Fruit fly (Drosophila melanogaster): ENCODE data around the gene CG31106.
A peak's percentile ranks its signal among the peaks of the same experiment; 100 is the strongest.

Gene CG31106

DNA sequence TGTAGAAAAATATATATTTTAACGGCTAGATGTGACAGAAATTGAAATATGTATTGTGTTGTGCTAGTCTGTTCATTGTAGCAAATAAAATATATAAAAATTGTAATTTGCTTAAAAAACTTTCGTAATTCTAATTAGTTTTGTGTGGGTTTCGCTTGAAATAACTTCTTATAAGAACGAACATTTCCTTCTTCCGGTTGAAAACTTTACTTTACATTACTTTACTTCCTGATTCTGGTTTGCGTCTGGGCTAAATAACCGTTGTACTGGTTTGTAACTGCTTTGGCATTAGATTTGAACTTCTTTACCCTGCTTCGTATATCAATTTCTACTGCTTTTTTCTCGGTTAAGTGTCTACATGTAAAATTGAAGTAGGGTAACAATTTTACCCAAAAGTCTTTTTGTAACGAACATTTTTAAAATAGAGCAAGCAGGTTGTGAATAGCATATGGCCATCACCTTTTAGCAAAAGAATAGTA, 22.3 kb upstream of the CG31106 start, which contains the start of gene lobo (continued):
- TF ChIP-seq pfk (GFP tag; optimal IDR thresholded peaks at IDR 0.05) (peak; percentile 11), klu (GFP tag; IDR thresholded peaks at IDR 0.05) (no peak), zfh2 (GFP tag; optimal IDR thresholded peaks at IDR 0.05) (peak; percentile 45), MTF-1 (GFP tag; optimal IDR thresholded peaks at IDR 0.05; ENCODE audit: borderline replicate concordance) (no peak), chm (GFP tag; IDR thresholded peaks at IDR 0.05) (peak; percentile 86), B-H1 (GFP tag; IDR thresholded peaks at IDR 0.05) (no peak; the same call in 2 of the 3 replicates), H15 (GFP tag; IDR thresholded peaks at IDR 0.05) (peak; percentile 61; the same call in 2 of the 3 replicates), CG4404 (GFP tag; IDR thresholded peaks at IDR 0.05) (peak; percentile 15; the same call in 1 of the 2 replicates), CG8281 (tag; optimal IDR thresholded peaks at IDR 0.05) (no peak), lola (GFP tag; optimal IDR thresholded peaks at IDR 0.05) (peak in 1 of 3 experiments; percentile 50), dan (GFP tag; IDR thresholded peaks at IDR 0.05) (no peak), CG15073 (GFP tag; optimal IDR thresholded peaks at IDR 0.05) (no peak), h (optimal IDR thresholded peaks at IDR 0.05) (no peak), rib (GFP tag; IDR thresholded peaks at IDR 0.05) (no peak), CG17359 (tag; optimal IDR thresholded peaks at IDR 0.05) (no peak), tll (GFP tag; optimal IDR thresholded peaks at IDR 0.05) (no peak), CG1832 (GFP tag; optimal IDR thresholded peaks at IDR 0.05) (no peak), CG4328 (GFP tag; optimal IDR thresholded peaks at IDR 0.05) (peak; percentile 41), CG9817 (tag; optimal IDR thresholded peaks at IDR 0.05) (peak; percentile 75), BtbVII (GFP tag; optimal IDR thresholded peaks at IDR 0.05) (no peak), crol (GFP tag; IDR thresholded peaks at IDR 0.05) (no peak), crc (GFP tag; optimal IDR thresholded peaks at IDR 0.05) (peak; percentile 62), sna (GFP tag; IDR thresholded peaks at IDR 0.05; ENCODE audit: partially characterized antibody) (no peak), Six4 (GFP tag; optimal IDR thresholded peaks at IDR 0.05) (peak; percentile 15), Oli (tag; optimal IDR thresholded peaks at IDR 0.05) (peak; percentile 27), CG10274 (GFP tag; optimal IDR thresholded peaks at IDR 0.05) (peak; percentile 21), CG33213 (GFP tag; optimal IDR thresholded peaks at IDR 0.05) (peak; percentile 83), CG14667 (GFP tag; IDR thresholded peaks at IDR 0.05) (no peak), Hmx (GFP tag; optimal IDR thresholded peaks at IDR 0.05) (no peak), Atf-2 (GFP tag; optimal IDR thresholded peaks at IDR 0.05) (peak; percentile 44), Pdp1 (GFP tag; optimal IDR thresholded peaks at IDR 0.05) (peak; percentile 39 to 61), onecut (GFP tag; IDR thresholded peaks at IDR 0.05) (no peak), CG14965 (GFP tag; optimal IDR thresholded peaks at IDR 0.05; ENCODE audit: borderline replicate concordance) (peak; percentile 11), Med (GFP tag) (peak; percentile 89), inv (GFP tag; IDR thresholded peaks at IDR 0.05; ENCODE audit: partially characterized antibody) (no peak), pum (GFP tag; optimal IDR thresholded peaks at IDR 0.05) (peak; percentile 22), CG15696 (tag; optimal IDR thresholded peaks at IDR 0.05) (peak; percentile 57), dmrt11E (tag; optimal IDR thresholded peaks at IDR 0.05) (peak; percentile 39), CG6689 (GFP tag; IDR thresholded peaks at IDR 0.05) (no peak), CG4730 (GFP tag; IDR thresholded peaks at IDR 0.05) (peak; percentile 62; the same call in 1 of the 2 replicates), salm (tag; optimal IDR thresholded peaks at IDR 0.05) (no peak), CG10543 (GFP tag; optimal IDR thresholded peaks at IDR 0.05) (peak; percentile 18), so (GFP tag; IDR thresholded peaks at IDR 0.05) (peak; percentile 36; the same call in 1 of the 3 replicates), br (optimal IDR thresholded peaks at IDR 0.05) (no peak), chif (GFP tag; optimal IDR thresholded peaks at IDR 0.05) (peak; percentile 56 to 69), CG12299 (tag; optimal IDR thresholded peaks at IDR 0.05) (peak; percentile 54), Stat92E (GFP tag; optimal IDR thresholded peaks at IDR 0.05) (peak in 1 of 3 experiments; percentile 15), Atf6 (GFP tag; IDR thresholded peaks at IDR 0.05) (peak; percentile 66), gcm2 (GFP tag; optimal IDR thresholded peaks at IDR 0.05) (no peak), nau (GFP tag; optimal IDR thresholded peaks at IDR 0.05) (no peak)

All from whole organism, embryonic.